Worm (Caenorhabditis elegans) whole organism, L4 larva: ENCODE results near the gene C05E4.15.

Experiments used
- F10B5.3 ChIP-seq: sonication (generic microtip); optimal IDR thresholded peaks from 2 replicates; lab custom pipeline; 2016; ENCODE audit warnings: mild to moderate bottlenecking, missing genetic modification characterization, missing compliant biosample characterization
- R02D3.7 ChIP-seq: fragments of 150-350 bp; sonication (generic microtip); optimal IDR thresholded peaks from 3 replicates; lab custom pipeline; 2014; ENCODE audit warnings: missing biosample characterization, missing genetic modification characterization
- T26A8.4 ChIP-seq: fragments of 200-800 bp; sonication (Bioruptor generic); IDR thresholded peaks from 2 replicates; pipeline ENCODE4 v1.3.6; 2022; ENCODE audit warnings: missing genetic modification characterization, missing compliant biosample characterization
- ZK337.2 ChIP-seq: fragments of 200-800 bp; sonication (Bioruptor generic); IDR thresholded peaks from 2 replicates; pipeline ENCODE4 v1.3.6; 2022; ENCODE audit warnings: missing genetic modification reagents, missing genetic modification characterization, missing compliant biosample characterization
- ama-1 ChIP-seq: fragments of 150-350 bp; optimal IDR thresholded peaks from 2 replicates; lab custom pipeline; 2014; ENCODE audit warnings: inconsistent platforms, mixed read lengths
- ceh-20 ChIP-seq: fragments of 200-800 bp; sonication (Bioruptor generic); IDR thresholded peaks from 2 replicates; pipeline ENCODE4 v1.3.6; 2022; ENCODE audit warnings: missing genetic modification reagents, missing genetic modification characterization, missing compliant biosample characterization
- ceh-28 ChIP-seq: fragments of 150-350 bp; optimal IDR thresholded peaks from 2 replicates; lab custom pipeline; 2014; ENCODE audit warnings: missing biosample characterization, missing genetic modification reagents, missing genetic modification characterization
- ceh-32 ChIP-seq: sonication (generic microtip); optimal IDR thresholded peaks from 2 replicates; lab custom pipeline; 2016; ENCODE audit warnings: mild to moderate bottlenecking, missing genetic modification characterization, missing compliant biosample characterization; ENCODE audit not compliant: poor library complexity
- ceh-44 ChIP-seq: fragments of 200-800 bp; sonication (Bioruptor generic); IDR thresholded peaks from 2 replicates; pipeline ENCODE4 v1.3.6; 2022; ENCODE audit warnings: missing genetic modification reagents, missing genetic modification characterization, missing compliant biosample characterization
- ceh-62 ChIP-seq: sonication (generic microtip); optimal IDR thresholded peaks from 2 replicates; lab custom pipeline; 2017; ENCODE audit warnings: missing biosample characterization, missing genetic modification characterization
- cey-2 ChIP-seq: sonication (generic microtip); optimal IDR thresholded peaks from 3 replicates; lab custom pipeline; 2017; ENCODE audit warnings: missing genetic modification characterization, mild to moderate bottlenecking, missing compliant biosample characterization, antibody characterized with exemption, borderline replicate concordance; ENCODE audit not compliant: insufficient read depth
- daf-16 ChIP-seq, 3 experiments: sonication (generic microtip); optimal IDR thresholded peaks; 2 replicates each; lab custom pipeline; 2016 to 2017; ENCODE audit warnings: missing genetic modification characterization in 3 of 3, missing genetic modification reagents in 3 of 3, mild to moderate bottlenecking in 2 of 3, missing compliant biosample characterization in 2 of 3, missing biosample characterization in 1 of 3, moderate library complexity in 1 of 3
- dmd-8 ChIP-seq: fragments of 200-800 bp; sonication (Bioruptor generic); IDR thresholded peaks from 2 replicates; pipeline ENCODE4 v1.3.6; 2022; ENCODE audit warnings: missing genetic modification characterization, missing compliant biosample characterization
- dpl-1 ChIP-seq: fragments of 150-350 bp; optimal IDR thresholded peaks from 2 replicates; lab custom pipeline; 2014; ENCODE audit warnings: missing biosample characterization, missing genetic modification reagents, missing genetic modification characterization
- duxl-1 ChIP-seq: sonication (generic microtip); optimal IDR thresholded peaks from 2 replicates; lab custom pipeline; 2016; ENCODE audit warnings: mild to moderate bottlenecking, missing genetic modification characterization, moderate library complexity, missing compliant biosample characterization; ENCODE audit not compliant: poor library complexity
- fkh-10 ChIP-seq: fragments of 150-350 bp; optimal IDR thresholded peaks from 2 replicates; lab custom pipeline; 2014; ENCODE audit warnings: missing biosample characterization, missing genetic modification reagents, missing genetic modification characterization
- fos-1 ChIP-seq: fragments of 150-350 bp; optimal IDR thresholded peaks from 2 replicates; lab custom pipeline; 2014; ENCODE audit warnings: missing biosample characterization, missing genetic modification characterization
- hlh-30 ChIP-seq: sonication (generic microtip); optimal IDR thresholded peaks from 2 replicates; lab custom pipeline; 2017; ENCODE audit warnings: antibody characterized with exemption, mild to moderate bottlenecking, missing genetic modification characterization, missing compliant biosample characterization; ENCODE audit not compliant: insufficient read depth
- jun-1 ChIP-seq: fragments of 150-350 bp; optimal IDR thresholded peaks from 2 replicates; lab custom pipeline; 2014; ENCODE audit warnings: missing biosample characterization, missing genetic modification reagents, missing genetic modification characterization
- lim-7 ChIP-seq: fragments of 200-800 bp; sonication (Bioruptor generic); IDR thresholded peaks from 2 replicates; pipeline ENCODE4 v1.3.6; 2022; ENCODE audit warnings: missing genetic modification characterization, missing compliant biosample characterization
- lin-1 ChIP-seq: fragments of 200-800 bp; sonication (Bioruptor generic); IDR thresholded peaks from 2 replicates; pipeline ENCODE4 v1.3.6; 2022; ENCODE audit warnings: missing genetic modification reagents, missing genetic modification characterization, missing compliant biosample characterization
- lin-13 ChIP-seq: fragments of 150-350 bp; optimal IDR thresholded peaks from 2 replicates; lab custom pipeline; 2014; ENCODE audit warnings: missing biosample characterization, missing genetic modification reagents, missing genetic modification characterization
- lin-38 ChIP-seq: fragments of 200-800 bp; sonication (Bioruptor generic); IDR thresholded peaks from 2 replicates; pipeline ENCODE4 v1.3.6; 2022; ENCODE audit warnings: missing genetic modification reagents, missing genetic modification characterization, missing compliant biosample characterization
- lir-3 ChIP-seq: sonication (generic microtip); optimal IDR thresholded peaks from 2 replicates; lab custom pipeline; 2016; ENCODE audit warnings: mild to moderate bottlenecking, missing genetic modification characterization, missing compliant biosample characterization
- lsy-2 ChIP-seq, 2 experiments: fragments of 150-350 bp in 1 of 2; sonication (generic microtip) in 1 of 2; optimal IDR thresholded peaks; 2 replicates each; lab custom pipeline; 2014 to 2017; ENCODE audit warnings: missing biosample characterization in 2 of 2, missing genetic modification characterization in 2 of 2
- madf-9 ChIP-seq: fragments of 200-800 bp; sonication (Bioruptor generic); conservative IDR thresholded peaks from 2 replicates; pipeline ENCODE4 v1.3.6; 2022; ENCODE audit warnings: missing genetic modification reagents, missing genetic modification characterization, missing compliant biosample characterization
- mep-1 ChIP-seq: fragments of 150-350 bp; sonication (generic microtip); optimal IDR thresholded peaks from 3 replicates; lab custom pipeline; 2014; ENCODE audit warnings: missing biosample characterization, missing genetic modification characterization
- mes-2 ChIP-seq: sonication (generic microtip); optimal IDR thresholded peaks from 2 replicates; lab custom pipeline; 2016; ENCODE audit warnings: missing genotype, mild to moderate bottlenecking, missing genetic modification characterization, missing compliant biosample characterization; ENCODE audit not compliant: poor library complexity, severe bottlenecking
- nhr-10 ChIP-seq: fragments of 150-350 bp; optimal IDR thresholded peaks from 2 replicates; lab custom pipeline; 2014; ENCODE audit warnings: missing biosample characterization, missing genetic modification characterization
- nhr-11 ChIP-seq: fragments of 150-350 bp; optimal IDR thresholded peaks from 2 replicates; lab custom pipeline; 2014; ENCODE audit warnings: missing biosample characterization, missing genetic modification characterization
- nhr-28 ChIP-seq: fragments of 150-350 bp; optimal IDR thresholded peaks from 2 replicates; lab custom pipeline; 2014; ENCODE audit warnings: missing biosample characterization, missing genetic modification characterization
- nhr-41 ChIP-seq: fragments of 200-800 bp; sonication (Bioruptor generic); IDR thresholded peaks from 2 replicates; pipeline ENCODE4 v1.3.6; 2022; ENCODE audit warnings: missing genetic modification reagents, missing genetic modification characterization, missing compliant biosample characterization
- nhr-42 ChIP-seq: fragments of 200-800 bp; sonication (Bioruptor generic); IDR thresholded peaks from 2 replicates; pipeline ENCODE4 v1.3.6; 2022; ENCODE audit warnings: missing genetic modification characterization, missing compliant biosample characterization
- nhr-77 ChIP-seq: fragments of 150-350 bp; optimal IDR thresholded peaks from 2 replicates; lab custom pipeline; 2014; ENCODE audit warnings: missing biosample characterization, missing genetic modification characterization
- pha-4 ChIP-seq, 2 experiments: fragments of 150-350 bp in 1 of 2; fragments of 200-800 bp in 1 of 2; sonication (Bioruptor generic) in 1 of 2; IDR thresholded peaks in 1 of 2; optimal IDR thresholded peaks in 1 of 2; 2 replicates each; pipeline versions ENCODE4 v1.3.6 to Lab custom; 2014 to 2022; ENCODE audit warnings: missing genetic modification characterization in 2 of 2, missing genetic modification reagents in 2 of 2, missing biosample characterization in 1 of 2, missing compliant biosample characterization in 1 of 2
- pqm-1 ChIP-seq: sonication (generic microtip); optimal IDR thresholded peaks from 2 replicates; lab custom pipeline; 2017; ENCODE audit warnings: missing biosample characterization, missing genetic modification characterization
- saeg-2 ChIP-seq: fragments of 200-800 bp; sonication (Bioruptor generic); IDR thresholded peaks from 2 replicates; pipeline ENCODE4 v1.3.6; 2022; ENCODE audit warnings: missing genetic modification reagents, missing genetic modification characterization, missing compliant biosample characterization
- skn-1 ChIP-seq: fragments of 150-350 bp; optimal IDR thresholded peaks from 2 replicates; lab custom pipeline; 2014; ENCODE audit warnings: missing biosample characterization, missing genetic modification characterization
- snpc-4 ChIP-seq: fragments of 150-350 bp; optimal IDR thresholded peaks from 2 replicates; lab custom pipeline; 2014; ENCODE audit warnings: missing biosample characterization, missing genetic modification characterization
- spr-3 ChIP-seq: fragments of 200-800 bp; sonication (Bioruptor generic); optimal IDR thresholded peaks from 2 replicates; lab custom pipeline; 2018; ENCODE audit warnings: mild to moderate bottlenecking, missing genetic modification characterization, missing compliant biosample characterization
- unc-39 ChIP-seq: sonication (generic microtip); optimal IDR thresholded peaks from 2 replicates; lab custom pipeline; 2017; ENCODE audit warnings: missing biosample characterization, missing genetic modification characterization
- zag-1 ChIP-seq: fragments of 150-350 bp; optimal IDR thresholded peaks from 2 replicates; lab custom pipeline; 2014; ENCODE audit warnings: missing biosample characterization, missing genetic modification characterization
- zip-11 ChIP-seq: fragments of 200-800 bp; sonication (Bioruptor generic); IDR thresholded peaks from 2 replicates; pipeline ENCODE4 v1.3.6; 2022; ENCODE audit warnings: missing genetic modification characterization, missing compliant biosample characterization
- zip-2 ChIP-seq: fragments of 150-350 bp; optimal IDR thresholded peaks from 2 replicates; lab custom pipeline; 2014; ENCODE audit warnings: missing biosample characterization, missing genetic modification characterization
- ztf-11 ChIP-seq: fragments of 150-350 bp; optimal IDR thresholded peaks from 2 replicates; lab custom pipeline; 2014; ENCODE audit warnings: missing biosample characterization, missing genetic modification characterization

C05E4.15 gene

DNA sequence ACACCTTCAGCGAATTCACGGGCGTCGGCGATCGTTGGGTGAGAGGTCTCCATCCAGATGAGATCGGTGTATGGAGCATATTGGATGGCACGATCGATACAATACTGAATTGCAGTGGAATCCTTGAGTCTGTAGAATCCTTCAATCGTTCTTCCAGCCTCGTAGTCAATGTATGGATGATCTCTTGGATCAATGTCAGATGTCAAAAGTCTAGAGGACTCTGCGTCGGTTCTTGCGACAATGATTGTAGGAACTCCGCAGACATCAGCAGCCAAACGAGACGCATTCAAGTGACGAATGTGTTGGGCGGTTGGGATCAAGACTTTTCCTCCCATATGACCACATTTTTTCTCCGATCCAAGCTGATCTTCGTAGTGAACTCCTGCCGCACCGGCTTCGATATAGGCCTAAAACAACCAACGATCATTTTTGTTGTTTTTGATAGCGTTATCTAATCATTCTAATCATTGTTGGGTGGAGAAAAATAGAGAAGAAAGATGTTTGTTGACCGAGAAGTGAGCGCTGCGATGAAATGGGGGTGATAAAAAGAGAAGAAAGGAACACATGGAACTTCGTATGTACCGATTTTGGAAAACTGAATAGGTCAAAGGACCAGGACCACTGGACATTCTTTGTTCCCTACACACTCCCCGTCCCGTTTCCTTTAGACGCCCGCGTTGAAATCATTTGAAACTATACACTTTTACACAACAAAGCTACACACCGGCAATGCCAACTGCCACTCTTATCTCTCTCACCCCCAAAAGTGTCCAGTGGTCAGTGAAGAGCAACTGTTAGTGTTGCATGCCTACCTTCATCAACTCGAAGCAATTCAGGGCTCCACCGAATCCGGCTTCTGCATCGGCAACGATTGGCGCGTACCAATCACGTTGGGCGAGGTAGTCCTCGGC, 34.3 kb downstream of the C05E4.15 start (continued):
- TF ChIP-seq daf-16 (GFP tag; optimal IDR thresholded peaks at IDR 0.05; lab: Kevin White, UChicago) (peak in 1 of 2 experiments; percentile 6), daf-16 (tag; optimal IDR thresholded peaks at IDR 0.05; lab: Kevin White, UChicago) (no peak), mep-1 (tag; lab: Kevin White, UChicago) (peak; percentile 30), snpc-4 (tag; lab: Kevin White, UChicago) (no peak), nhr-42 (GFP tag; lab: Robert Waterston, UW) (peak; percentile 24; the same call in 1 of the 2 replicates), nhr-41 (GFP tag; lab: Robert Waterston, UW) (no peak), T26A8.4 (peak; percentile 27; the same call in 1 of the 2 replicates), madf-9 (GFP tag; lab: Robert Waterston, UW) (no peak), spr-3 (GFP tag; lab: Kevin White, UChicago) (no peak), cey-2 (tag; lab: Kevin White, UChicago) (no peak), lin-38 (0 out of 2 replicates have a peak, but pooled peaks have one; percentile 3), nhr-28 (tag; lab: Kevin White, UChicago) (peak; percentile 26), saeg-2 (GFP tag; lab: Robert Waterston, UW) (no peak), pha-4 (GFP tag; IDR thresholded peaks at IDR 0.05; lab: Robert Waterston, UW) (peak; percentile 18; the same call in 1 of the 2 replicates), pha-4 (tag; optimal IDR thresholded peaks at IDR 0.05; lab: Kevin White, UChicago) (no peak), lim-7 (0 out of 2 replicates have a peak, but pooled peaks have one; percentile 8), ztf-11 (tag; lab: Kevin White, UChicago) (no peak), lir-3 (tag; lab: Kevin White, UChicago) (no peak), zip-2 (tag; lab: Kevin White, UChicago) (peak; percentile 15), fkh-10 (no peak), zag-1 (no peak), ceh-62 (tag; lab: Kevin White, UChicago) (no peak), nhr-10 (tag; lab: Kevin White, UChicago) (peak; percentile 22), lin-13 (GFP tag; lab: Kevin White, UChicago) (no peak), mes-2 (tag; lab: Kevin White, UChicago) (peak; percentile 11), unc-39 (tag; lab: Kevin White, UChicago) (no peak), ama-1 (lab: Kevin White, UChicago) (peak; percentile 89), ZK337.2 (no peak), fos-1 (tag; lab: Kevin White, UChicago) (no peak), nhr-11 (tag; lab: Kevin White, UChicago) (no peak), ceh-28 (tag; lab: Kevin White, UChicago) (no peak), dmd-8 (GFP tag; lab: Robert Waterston, UW) (no peak), pqm-1 (tag; lab: Kevin White, UChicago) (peak; percentile 44), ceh-32 (tag; lab: Kevin White, UChicago) (no peak), nhr-77 (tag; lab: Kevin White, UChicago) (no peak)
- TF ChIP-seq, all 104 proteins: peak for 18

ce11 chrV:725807-726572, 35.1 kb downstream of the C05E4.15 start:
- no peak for TF ChIP-seq lin-1 (GFP tag; lab: Robert Waterston, UW)
- 0 out of 2 replicates have a peak, but pooled peaks have one; percentile 3 for TF ChIP-seq madf-9 (GFP tag; lab: Robert Waterston, UW)
- TF ChIP-seq ama-1 (lab: Kevin White, UChicago): peak; percentile 93
- 0 out of 2 replicates have a peak, but pooled peaks have one; percentile 29 for TF ChIP-seq zip-11 (GFP tag; lab: Robert Waterston, UW)
- no peak; the same call in 1 of the 2 replicates for TF ChIP-seq pha-4 (GFP tag; IDR thresholded peaks at IDR 0.05; lab: Robert Waterston, UW)
- no peak for TF ChIP-seq pha-4 (tag; optimal IDR thresholded peaks at IDR 0.05; lab: Kevin White, UChicago)
- peak; percentile 58; the same call in 1 of the 2 replicates for TF ChIP-seq T26A8.4
- TF ChIP-seq R02D3.7: no peak
- no peak for TF ChIP-seq F10B5.3 (tag; lab: Kevin White, UChicago)
- TF ChIP-seq jun-1 (tag; lab: Kevin White, UChicago): peak; percentile 36
- no peak for TF ChIP-seq ceh-20 (GFP tag; lab: Robert Waterston, UW)
- TF ChIP-seq skn-1 (tag; lab: Kevin White, UChicago): no peak
- no peak for TF ChIP-seq nhr-10 (tag; lab: Kevin White, UChicago)
- TF ChIP-seq ceh-44 (GFP tag; lab: Robert Waterston, UW): no peak
- no peak for TF ChIP-seq lsy-2 (tag; optimal IDR thresholded peaks at IDR 0.05; lab: Kevin White, UChicago)
- TF ChIP-seq hlh-30 (tag; lab: Kevin White, UChicago): no peak
- 0 out of 2 replicates have a peak, but pooled peaks have one; percentile 28 for TF ChIP-seq nhr-42 (GFP tag; lab: Robert Waterston, UW)
- TF ChIP-seq snpc-4 (tag; lab: Kevin White, UChicago): no peak
- no peak for TF ChIP-seq duxl-1
- no peak for TF ChIP-seq dpl-1 (GFP tag; lab: Kevin White, UChicago)
